Worm (Caenorhabditis elegans) whole organism, L3 larva: ENCODE measurements around the gene agl-1.

ENCODE experiments used
- R02D3.7 ChIP-seq: fragments of 150-350 bp; optimal IDR thresholded peaks from 2 replicates; lab custom pipeline; 2014; ENCODE audit warnings: missing biosample characterization, missing genetic modification characterization
- ZK546.5 ChIP-seq: sonication (generic microtip); optimal IDR thresholded peaks from 2 replicates; lab custom pipeline; 2017; ENCODE audit warnings: missing biosample characterization, missing genetic modification characterization
- aly-2 ChIP-seq: fragments of 150-350 bp; optimal IDR thresholded peaks from 2 replicates; lab custom pipeline; 2014; ENCODE audit warnings: missing biosample characterization, missing genetic modification characterization
- ama-1 ChIP-seq: fragments of 150-350 bp; optimal IDR thresholded peaks from 2 replicates; lab custom pipeline; 2018
- ceh-16 ChIP-seq: sonication (generic microtip); optimal IDR thresholded peaks from 2 replicates; lab custom pipeline; 2017; ENCODE audit warnings: missing biosample characterization, missing genetic modification characterization
- ceh-28 ChIP-seq: fragments of 150-350 bp; optimal IDR thresholded peaks from 2 replicates; lab custom pipeline; 2014; ENCODE audit warnings: missing biosample characterization, missing genetic modification reagents, missing genetic modification characterization
- ceh-9 ChIP-seq: sonication (generic microtip); optimal IDR thresholded peaks from 2 replicates; lab custom pipeline; 2018; ENCODE audit warnings: missing biosample characterization, missing genetic modification characterization
- daf-12 ChIP-seq: fragments of 150-350 bp; optimal IDR thresholded peaks from 2 replicates; lab custom pipeline; 2014; ENCODE audit warnings: missing biosample characterization, missing genetic modification reagents, missing genetic modification characterization
- egl-27 ChIP-seq: sonication (generic microtip); optimal IDR thresholded peaks from 4 replicates; lab custom pipeline; 2017; ENCODE audit warnings: missing biosample characterization, missing genetic modification reagents, missing genetic modification characterization
- elt-1 ChIP-seq: fragments of 150-350 bp; optimal IDR thresholded peaks from 2 replicates; lab custom pipeline; 2014; ENCODE audit warnings: missing biosample characterization, missing genetic modification characterization
- elt-2 ChIP-seq: sonication (generic microtip); optimal IDR thresholded peaks from 2 replicates; lab custom pipeline; 2016; ENCODE audit warnings: missing genetic modification reagents, mild to moderate bottlenecking, missing genetic modification characterization, missing compliant biosample characterization
- eor-1 ChIP-seq, 2 experiments: fragments of 150-350 bp; optimal IDR thresholded peaks; 2 replicates each; lab custom pipeline; 2014 to 2018; ENCODE audit warnings: missing biosample characterization in 2 of 2, missing genetic modification characterization in 2 of 2
- fkh-10 ChIP-seq: sonication (generic microtip); optimal IDR thresholded peaks from 2 replicates; lab custom pipeline; 2017; ENCODE audit warnings: missing biosample characterization, missing genetic modification reagents, missing genetic modification characterization
- fkh-2 ChIP-seq: fragments of 150-350 bp; optimal IDR thresholded peaks from 2 replicates; lab custom pipeline; 2014; ENCODE audit warnings: missing biosample characterization, missing genetic modification reagents, missing genetic modification characterization
- fos-1 ChIP-seq: fragments of 150-350 bp; optimal IDR thresholded peaks from 2 replicates; lab custom pipeline; 2014; ENCODE audit warnings: missing biosample characterization, missing genetic modification characterization
- hmg-11 ChIP-seq: sonication (generic microtip); optimal IDR thresholded peaks from 2 replicates; lab custom pipeline; 2016; ENCODE audit warnings: missing genetic modification characterization, missing compliant biosample characterization
- jun-1 ChIP-seq: fragments of 150-350 bp; optimal IDR thresholded peaks from 2 replicates; lab custom pipeline; 2014; ENCODE audit warnings: missing biosample characterization, missing genetic modification reagents, missing genetic modification characterization
- lin-15B ChIP-seq: fragments of 150-350 bp; optimal IDR thresholded peaks from 2 replicates; lab custom pipeline; 2014; ENCODE audit warnings: missing biosample characterization, missing genetic modification characterization
- lin-39 ChIP-seq: fragments of 150-350 bp; optimal IDR thresholded peaks from 2 replicates; lab custom pipeline; 2018; ENCODE audit warnings: missing biosample characterization, missing genetic modification reagents, missing genetic modification characterization
- lsy-12 ChIP-seq: sonication (generic microtip); optimal IDR thresholded peaks from 2 replicates; lab custom pipeline; 2016; ENCODE audit warnings: mild to moderate bottlenecking, missing genetic modification characterization, missing compliant biosample characterization
- mdl-1 ChIP-seq: fragments of 150-350 bp; optimal IDR thresholded peaks from 2 replicates; lab custom pipeline; 2014; ENCODE audit warnings: missing biosample characterization, missing genetic modification characterization
- mml-1 ChIP-seq: fragments of 150-350 bp; sonication (generic microtip); optimal IDR thresholded peaks from 3 replicates; lab custom pipeline; 2014; ENCODE audit warnings: missing biosample characterization, missing genetic modification characterization
- nfya-1 ChIP-seq: sonication (generic microtip); optimal IDR thresholded peaks from 2 replicates; lab custom pipeline; 2017; ENCODE audit warnings: missing genetic modification characterization, mild to moderate bottlenecking, missing compliant biosample characterization, antibody characterized with exemption, moderate library complexity; ENCODE audit not compliant: insufficient read depth
- nhr-11 ChIP-seq: fragments of 150-350 bp; optimal IDR thresholded peaks from 2 replicates; lab custom pipeline; 2014; ENCODE audit warnings: missing biosample characterization, missing genetic modification characterization
- nhr-12 ChIP-seq: fragments of 150-350 bp; optimal IDR thresholded peaks from 2 replicates; lab custom pipeline; 2014; ENCODE audit warnings: missing biosample characterization, missing genetic modification characterization
- nhr-23 ChIP-seq: fragments of 150-350 bp; optimal IDR thresholded peaks from 2 replicates; lab custom pipeline; 2014; ENCODE audit warnings: missing biosample characterization, missing genetic modification reagents, missing genetic modification characterization
- nhr-25 ChIP-seq: sonication (generic microtip); optimal IDR thresholded peaks from 2 replicates; lab custom pipeline; 2017; ENCODE audit warnings: missing biosample characterization, missing genetic modification characterization
- nhr-28 ChIP-seq: fragments of 150-350 bp; optimal IDR thresholded peaks from 2 replicates; lab custom pipeline; 2014; ENCODE audit warnings: missing biosample characterization, missing genetic modification characterization
- nhr-43 ChIP-seq: sonication (generic microtip); optimal IDR thresholded peaks from 2 replicates; lab custom pipeline; 2016; ENCODE audit warnings: mild to moderate bottlenecking, missing genetic modification characterization, missing compliant biosample characterization; ENCODE audit not compliant: poor library complexity, severe bottlenecking
- nhr-67 ChIP-seq: fragments of 150-350 bp; optimal IDR thresholded peaks from 2 replicates; lab custom pipeline; 2014; ENCODE audit warnings: missing biosample characterization, missing genetic modification characterization
- nhr-76 ChIP-seq: fragments of 150-350 bp; sonication (generic microtip); optimal IDR thresholded peaks from 5 replicates; lab custom pipeline; 2014; ENCODE audit warnings: missing biosample characterization, missing genetic modification characterization
- nhr-77 ChIP-seq: fragments of 150-350 bp; optimal IDR thresholded peaks from 2 replicates; lab custom pipeline; 2014; ENCODE audit warnings: missing biosample characterization, missing genetic modification characterization
- pha-4 ChIP-seq: fragments of 150-350 bp; optimal IDR thresholded peaks from 2 replicates; lab custom pipeline; 2014; ENCODE audit warnings: missing biosample characterization, missing genetic modification reagents, missing genetic modification characterization
- pqm-1 ChIP-seq: fragments of 150-350 bp; optimal IDR thresholded peaks from 2 replicates; lab custom pipeline; 2017; ENCODE audit warnings: missing biosample characterization, missing genetic modification characterization, inconsistent platforms
- sea-2 ChIP-seq: fragments of 150-350 bp; sonication (generic microtip); optimal IDR thresholded peaks from 4 replicates; lab custom pipeline; 2014; ENCODE audit warnings: missing biosample characterization, missing genetic modification reagents, missing genetic modification characterization
- skn-1 ChIP-seq: fragments of 150-350 bp; optimal IDR thresholded peaks from 2 replicates; lab custom pipeline; 2014; ENCODE audit warnings: missing biosample characterization, missing genetic modification characterization
- snpc-4 ChIP-seq: fragments of 150-350 bp; optimal IDR thresholded peaks from 2 replicates; lab custom pipeline; 2014; ENCODE audit warnings: missing biosample characterization, missing genetic modification characterization
- tbx-2 ChIP-seq: sonication (generic microtip); optimal IDR thresholded peaks from 2 replicates; lab custom pipeline; 2016; ENCODE audit warnings: mild to moderate bottlenecking, missing genetic modification characterization, missing compliant biosample characterization
- unc-39 ChIP-seq: sonication (generic microtip); optimal IDR thresholded peaks from 4 replicates; lab custom pipeline; 2017; ENCODE audit warnings: missing biosample characterization, missing genetic modification characterization
- unc-62 ChIP-seq: fragments of 150-350 bp; sonication (generic microtip); optimal IDR thresholded peaks from 4 replicates; lab custom pipeline; 2014; ENCODE audit warnings: missing biosample characterization, missing genetic modification reagents, missing genetic modification characterization
- zag-1 ChIP-seq: fragments of 150-350 bp; optimal IDR thresholded peaks from 2 replicates; lab custom pipeline; 2014; ENCODE audit warnings: missing biosample characterization, missing genetic modification characterization
- ztf-11 ChIP-seq: fragments of 150-350 bp; optimal IDR thresholded peaks from 2 replicates; lab custom pipeline; 2014; ENCODE audit warnings: missing biosample characterization, missing genetic modification characterization
- ztf-4 ChIP-seq: fragments of 150-350 bp; optimal IDR thresholded peaks from 2 replicates; lab custom pipeline; 2014; ENCODE audit warnings: missing biosample characterization, missing genetic modification characterization

The agl-1 gene

DNA sequence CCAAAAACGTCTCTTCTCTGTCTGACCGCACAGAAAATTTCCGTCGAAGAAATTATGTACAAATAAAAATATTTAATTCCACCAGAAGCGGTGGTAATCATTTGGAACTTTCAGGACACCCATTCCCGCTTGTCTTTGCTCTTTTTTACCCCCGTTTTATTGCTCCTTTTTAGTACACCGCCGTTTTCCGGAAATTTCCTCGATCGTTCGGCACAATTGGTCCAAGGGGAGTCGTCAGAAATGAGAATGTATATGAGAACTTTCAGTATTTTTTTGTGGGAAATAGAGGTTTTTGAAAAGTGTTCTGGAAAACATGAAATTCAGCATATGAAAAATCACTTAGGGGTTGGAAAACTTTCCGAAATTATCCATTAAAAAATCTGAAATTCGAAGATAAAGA lies 22.9 kb upstream of the agl-1 start:
- TF ChIP-seq fkh-2 (tag; lab: Kevin White, UChicago): no peak

DNA sequence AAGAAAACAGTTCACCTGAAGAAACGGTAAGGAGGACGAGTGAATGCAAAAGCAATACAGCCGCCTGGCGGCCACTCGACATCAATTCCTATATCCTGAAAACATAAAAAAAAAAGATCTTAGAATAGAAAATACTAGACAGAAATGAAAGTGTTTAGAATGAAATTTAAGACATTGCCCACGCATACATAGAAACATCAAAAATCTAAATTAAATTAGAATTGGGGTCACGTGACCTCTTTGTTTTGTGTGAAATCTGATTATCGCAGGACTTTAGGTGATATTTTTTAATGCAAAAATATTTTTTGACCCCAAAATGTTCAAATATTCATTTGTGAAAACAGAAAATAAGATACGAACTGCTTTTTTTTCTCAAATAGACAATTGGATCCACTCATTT lies 19.9 kb upstream of the agl-1 start, which contains the start of gene acr-20:
acr-20 (minus strand) TSS at position 101 of the 400 bp plus-strand sequence.
- TF ChIP-seq hmg-11: no peak
- TF ChIP-seq elt-1: no peak
- TF ChIP-seq eor-1 (tag; optimal IDR thresholded peaks at IDR 0.05; lab: Kevin White, UChicago): no peak
- no peak for TF ChIP-seq pha-4
- no peak for TF ChIP-seq nhr-25

DNA sequence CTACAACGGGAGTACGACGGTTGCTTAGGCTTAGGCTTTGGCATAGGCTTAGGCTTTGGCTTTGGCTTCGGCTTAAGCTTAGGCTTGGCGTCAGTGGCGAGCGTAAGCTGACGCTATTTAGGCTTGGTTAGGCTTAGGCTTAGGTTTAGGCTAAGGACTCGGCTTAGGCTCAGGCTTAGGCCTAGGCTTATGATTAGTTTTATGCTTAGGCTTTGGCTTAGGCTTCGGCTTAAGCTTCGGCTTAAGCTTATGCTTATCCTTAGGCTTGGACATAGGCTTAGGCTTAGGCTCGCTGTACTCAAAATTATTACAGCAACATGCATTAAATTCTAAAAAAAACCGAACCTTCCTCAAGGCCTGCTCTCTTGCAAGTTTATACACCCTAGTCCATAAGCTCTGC lies 16.7 kb upstream of the agl-1 start:
- TF ChIP-seq pqm-1 (tag; lab: Kevin White, UChicago) (no peak), ztf-11 (tag; lab: Kevin White, UChicago) (no peak), tbx-2 (tag; lab: Kevin White, UChicago) (no peak), ama-1 (lab: Kevin White, UChicago) (no peak), nhr-12 (no peak), nhr-76 (tag; lab: Kevin White, UChicago) (no peak), mdl-1 (no peak), fos-1 (tag; lab: Kevin White, UChicago) (no peak), ztf-4 (no peak), aly-2 (tag; lab: Kevin White, UChicago) (no peak), unc-39 (tag; lab: Kevin White, UChicago) (no peak), lin-15B (no peak), R02D3.7 (tag; lab: Kevin White, UChicago) (no peak), fkh-2 (tag; lab: Kevin White, UChicago) (no peak), jun-1 (tag; lab: Kevin White, UChicago) (no peak), egl-27 (no peak)

DNA sequence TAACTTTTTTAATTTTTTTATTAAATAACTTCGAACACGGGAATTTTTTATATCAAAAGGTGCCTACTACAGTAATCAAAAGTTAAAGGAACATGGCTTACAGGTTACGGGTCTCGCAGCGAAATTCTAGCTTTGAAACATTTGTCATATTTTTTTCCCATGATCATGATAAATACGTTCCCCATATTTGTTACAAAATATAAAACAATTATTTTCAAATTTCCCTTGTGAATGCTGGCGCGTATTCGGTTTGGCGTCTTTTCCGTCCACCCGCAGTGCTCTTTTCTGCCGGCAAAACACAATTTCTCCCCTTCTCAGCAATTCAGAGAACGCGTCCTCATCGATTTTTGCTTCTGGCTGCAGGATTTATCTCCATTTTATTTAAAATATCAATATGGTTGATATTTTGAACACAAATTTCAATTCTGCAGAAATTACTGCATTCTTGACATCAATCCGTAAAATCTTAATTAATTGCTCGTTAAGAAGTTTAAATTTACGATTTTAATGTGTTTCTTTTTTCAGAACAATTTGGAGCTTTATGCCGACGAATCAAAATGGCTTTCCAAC lies 7.4 kb upstream of the agl-1 start, which contains the start of gene imb-2:
imb-2 (plus strand) TSS at position 520 of the 570 bp plus-strand sequence.
- TF ChIP-seq elt-2 (tag; lab: Kevin White, UChicago): peak; percentile 18
- no peak for TF ChIP-seq daf-12 (tag; lab: Kevin White, UChicago)
- peak; percentile 71 for TF ChIP-seq lin-39 (tag; lab: Kevin White, UChicago)
- TF ChIP-seq skn-1: peak; percentile 13
- peak; percentile 73 for TF ChIP-seq nfya-1 (tag; lab: Kevin White, UChicago)
- no peak for TF ChIP-seq unc-62 (GFP tag; lab: Kevin White, UChicago)
- peak; percentile 77 for TF ChIP-seq pha-4
- TF ChIP-seq egl-27: no peak
- TF ChIP-seq lin-15B: peak; percentile 70
- TF ChIP-seq nhr-23: no peak
- no peak for TF ChIP-seq fkh-10 (GFP tag; lab: Kevin White, UChicago)
- peak; percentile 17 for TF ChIP-seq ceh-28
- TF ChIP-seq mml-1: no peak
- no peak for TF ChIP-seq ZK546.5
- no peak for TF ChIP-seq snpc-4
- TF ChIP-seq sea-2 (GFP tag; lab: Kevin White, UChicago): no peak
- TF ChIP-seq nhr-11 (tag; lab: Kevin White, UChicago): no peak
- TF ChIP-seq elt-1: no peak
- no peak for TF ChIP-seq nhr-67 (tag; lab: Kevin White, UChicago)
- no peak for TF ChIP-seq nhr-77
- no peak for TF ChIP-seq ceh-9 (tag; lab: Kevin White, UChicago)
- no peak for TF ChIP-seq nhr-28 (tag; lab: Kevin White, UChicago)
- no peak for TF ChIP-seq fkh-2 (tag; lab: Kevin White, UChicago)
- no peak for TF ChIP-seq nhr-43 (tag; lab: Kevin White, UChicago)
- TF ChIP-seq hmg-11: peak; percentile 66
- no peak for TF ChIP-seq fos-1 (tag; lab: Kevin White, UChicago)
- no peak for TF ChIP-seq zag-1
- no peak for TF ChIP-seq ceh-16
- no peak for TF ChIP-seq lsy-12 (tag; lab: Kevin White, UChicago)
